Fruit fly (Drosophila melanogaster): ENCODE results near the gene Rga.

Rga gene

dm6 chr3R:5565623-5566022 lies 47.3 kb downstream of the Rga start (continued):
- peak; percentile 11 for TF ChIP-seq Usf (GFP tag; optimal IDR thresholded peaks at IDR 0.05)
- peak; percentile 80 for TF ChIP-seq Mad (GFP tag; optimal IDR thresholded peaks at IDR 0.05)
- peak; percentile 91 for TF ChIP-seq dysf (GFP tag; IDR thresholded peaks at IDR 0.05)
- TF ChIP-seq CG14710 (tag; optimal IDR thresholded peaks at IDR 0.05) = peak; percentile 28
- no peak for TF ChIP-seq tio (GFP tag; optimal IDR thresholded peaks at IDR 0.05)
- TF ChIP-seq CG8944 (GFP tag; optimal IDR thresholded peaks at IDR 0.05) = peak; percentile 60
- peak; percentile 75 for TF ChIP-seq Dip3 (GFP tag; optimal IDR thresholded peaks at IDR 0.05)
- peak; percentile 84 for TF ChIP-seq stc (GFP tag; IDR thresholded peaks at IDR 0.05)
- peak; percentile 67 for TF ChIP-seq Adf1 (GFP tag; IDR thresholded peaks at IDR 0.05)
- TF ChIP-seq CG13296 (GFP tag; optimal IDR thresholded peaks at IDR 0.05) = peak; percentile 81
- peak; percentile 41 for TF ChIP-seq run (tag; optimal IDR thresholded peaks at IDR 0.05)
- peak; percentile 74 for TF ChIP-seq gce (GFP tag; IDR thresholded peaks at IDR 0.05)
- peak; percentile 64 for TF ChIP-seq CG4360 (GFP tag; IDR thresholded peaks at IDR 0.05)
- TF ChIP-seq CG32772 (GFP tag; IDR thresholded peaks at IDR 0.05) = peak; percentile 90
- no peak for TF ChIP-seq jing (GFP tag; optimal IDR thresholded peaks at IDR 0.05)
- peak; percentile 40 for TF ChIP-seq CG2875 (GFP tag; optimal IDR thresholded peaks at IDR 0.05)
- peak; percentile 81 for TF ChIP-seq CG9609 (GFP tag; optimal IDR thresholded peaks at IDR 0.05)
- peak; percentile 54 for TF ChIP-seq CG18764 (GFP tag; optimal IDR thresholded peaks at IDR 0.05)
- peak in 1 of 2 experiments; percentile 83 for TF ChIP-seq bsh (GFP tag; optimal IDR thresholded peaks at IDR 0.05)
- TF ChIP-seq HmgD (GFP tag; optimal IDR thresholded peaks at IDR 0.05) = no peak
- no peak for TF ChIP-seq hth (optimal IDR thresholded peaks at IDR 0.05)
- TF ChIP-seq CG6854 (GFP tag; optimal IDR thresholded peaks at IDR 0.05) = peak; percentile 50
- peak; percentile 83 for TF ChIP-seq ems (GFP tag; optimal IDR thresholded peaks at IDR 0.05)
- TF ChIP-seq maf-S (GFP tag; optimal IDR thresholded peaks at IDR 0.05) = peak; percentile 59
- TF ChIP-seq stwl (tag; optimal IDR thresholded peaks at IDR 0.05) = no peak
- TF ChIP-seq Dp (GFP tag; optimal IDR thresholded peaks at IDR 0.05) = no peak
- TF ChIP-seq Mes4 (GFP tag; optimal IDR thresholded peaks at IDR 0.05) = peak; percentile 49
- TF ChIP-seq CG1792 (GFP tag; optimal IDR thresholded peaks at IDR 0.05) = peak; percentile 63
- TF ChIP-seq CG9876 (GFP tag; optimal IDR thresholded peaks at IDR 0.05) = peak; percentile 6
- TF ChIP-seq sc (optimal IDR thresholded peaks at IDR 0.05) = no peak
- peak; percentile 74 for TF ChIP-seq sc (GFP tag; optimal IDR thresholded peaks at IDR 0.05)
- TF ChIP-seq CG15073 (GFP tag; optimal IDR thresholded peaks at IDR 0.05) = no peak
- peak; percentile 32 for TF ChIP-seq Atf-2 (GFP tag; optimal IDR thresholded peaks at IDR 0.05)
- peak; percentile 69 for TF ChIP-seq schlank (tag; optimal IDR thresholded peaks at IDR 0.05)
- peak; percentile 86 for TF ChIP-seq Aef1 (GFP tag; IDR thresholded peaks at IDR 0.05)
- TF ChIP-seq insv (GFP tag; optimal IDR thresholded peaks at IDR 0.05) = no peak
- peak; percentile 81 for TF ChIP-seq CG14667 (GFP tag; IDR thresholded peaks at IDR 0.05)
- TF ChIP-seq CG32532 (GFP tag; IDR thresholded peaks at IDR 0.05) = peak; percentile 89
- peak; percentile 79 for TF ChIP-seq Dek (tag; optimal IDR thresholded peaks at IDR 0.05)
- no peak for TF ChIP-seq CG6791 (GFP tag; IDR thresholded peaks at IDR 0.05; ENCODE audit: partially characterized antibody)
- TF ChIP-seq sna (GFP tag; IDR thresholded peaks at IDR 0.05; ENCODE audit: partially characterized antibody) = no peak
- peak; percentile 71 for TF ChIP-seq shn (GFP tag; optimal IDR thresholded peaks at IDR 0.05)
- TF ChIP-seq Nf-YA (GFP tag; IDR thresholded peaks at IDR 0.05) = peak; percentile 78
- no peak for TF ChIP-seq knrl (GFP tag; IDR thresholded peaks at IDR 0.05; ENCODE audit: partially characterized antibody)
- peak; percentile 14 for TF ChIP-seq CTCF (GFP tag; optimal IDR thresholded peaks at IDR 0.05)
- no peak for TF ChIP-seq Tbp (GFP tag; optimal IDR thresholded peaks at IDR 0.05)
- peak; percentile 86 for TF ChIP-seq CG5953 (GFP tag; IDR thresholded peaks at IDR 0.05)
- no peak for TF ChIP-seq nau (GFP tag; optimal IDR thresholded peaks at IDR 0.05)
- peak; percentile 50 for TF ChIP-seq Six4 (GFP tag; optimal IDR thresholded peaks at IDR 0.05)
- TF ChIP-seq CG4282 (GFP tag; optimal IDR thresholded peaks at IDR 0.05) = peak; percentile 53
- TF ChIP-seq CG12155 (GFP tag; optimal IDR thresholded peaks at IDR 0.05) = peak; percentile 52
- no peak for TF ChIP-seq pan (optimal IDR thresholded peaks at IDR 0.05)
- peak in 1 of 2 experiments; percentile 94 for TF ChIP-seq pan (GFP tag; optimal IDR thresholded peaks at IDR 0.05 in 1 of 2, IDR thresholded peaks at IDR 0.05 in 1 of 2)

All from whole organism, embryonic.